Worm (Caenorhabditis elegans): Measurements from ENCODE around the gene Y48G9A.9.

Y48G9A.9 gene

ce11 chrIII:2129991-2130390 is 37.5 kb downstream of the Y48G9A.9 start (continued):
- TF ChIP-seq nhr-232 (tag; optimal IDR thresholded peaks at IDR 0.05), result no peak
- TF ChIP-seq ets-4 (tag; optimal IDR thresholded peaks at IDR 0.05), result no peak

DNA sequence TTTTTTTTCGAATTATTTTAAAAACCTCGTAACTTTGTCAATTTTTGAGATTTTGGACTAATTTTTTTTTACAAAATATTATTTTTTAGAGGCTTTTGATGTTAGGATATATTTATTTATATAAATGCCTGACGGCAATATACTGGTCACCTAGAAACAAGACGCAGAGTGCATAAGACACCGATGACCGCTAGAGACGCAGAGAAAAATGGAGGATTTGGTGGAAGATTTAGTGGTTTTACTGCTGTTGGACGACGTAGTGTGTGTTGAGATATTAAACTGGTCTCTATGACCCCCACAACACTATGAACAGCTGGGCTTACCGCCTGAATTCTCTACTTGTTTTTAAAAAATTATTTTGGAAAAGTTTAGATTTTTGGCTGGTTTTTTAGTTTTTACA is 39.5 kb downstream of the Y48G9A.9 start:
- no peak for TF ChIP-seq lim-6 (tag; optimal IDR thresholded peaks at IDR 0.05)
- TF ChIP-seq madf-2 (tag; optimal IDR thresholded peaks at IDR 0.05), result no peak
- no peak for TF ChIP-seq hlh-13 (GFP tag; optimal IDR thresholded peaks at IDR 0.05)
- TF ChIP-seq unc-55 (GFP tag; optimal IDR thresholded peaks at IDR 0.05), result peak; percentile 63
- TF ChIP-seq gmeb-2 (tag; optimal IDR thresholded peaks at IDR 0.05), result no peak
- TF ChIP-seq nfya-1 (tag; optimal IDR thresholded peaks at IDR 0.05), result peak; percentile 24
- TF ChIP-seq mec-3 (tag; optimal IDR thresholded peaks at IDR 0.05; ENCODE audit: borderline replicate concordance), result no peak
- TF ChIP-seq ceh-24 (tag; optimal IDR thresholded peaks at IDR 0.05), result no peak
- TF ChIP-seq ceh-9 (tag; optimal IDR thresholded peaks at IDR 0.05), result no peak
- TF ChIP-seq nhr-232 (tag; optimal IDR thresholded peaks at IDR 0.05), result no peak
- no peak for TF ChIP-seq hlh-6 (tag; optimal IDR thresholded peaks at IDR 0.05)
- TF ChIP-seq sdc-2 (tag; optimal IDR thresholded peaks at IDR 0.05), result no peak
- TF ChIP-seq pros-1 (tag; optimal IDR thresholded peaks at IDR 0.05), result no peak
- no peak for TF ChIP-seq hlh-15 (tag; optimal IDR thresholded peaks at IDR 0.05)
- no peak for TF ChIP-seq pat-9 (tag; optimal IDR thresholded peaks at IDR 0.05)

DNA sequence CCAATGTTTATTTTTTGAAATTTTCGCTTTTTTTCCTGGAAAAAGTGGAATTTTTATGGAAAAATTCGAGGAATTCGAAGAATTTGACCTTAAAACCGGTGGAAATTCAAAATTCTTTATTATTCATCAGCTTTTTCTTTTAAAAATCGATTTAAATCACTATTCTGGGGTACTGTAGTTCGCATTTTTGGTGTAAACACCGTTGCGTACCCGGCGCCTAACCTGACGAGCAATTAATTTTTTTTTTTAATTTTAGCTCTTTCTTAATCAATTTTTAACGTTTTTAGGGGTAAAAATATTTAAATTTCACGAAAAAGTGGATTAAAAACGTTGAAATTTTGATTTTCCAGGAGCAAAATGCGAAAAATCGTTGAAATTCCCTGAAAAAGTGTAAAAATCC is 41.4 kb downstream of the Y48G9A.9 start:
- TF ChIP-seq nfya-1 (tag; optimal IDR thresholded peaks at IDR 0.05) (no peak), nhr-11 (tag; optimal IDR thresholded peaks at IDR 0.05) (no peak), ceh-19 (GFP tag; optimal IDR thresholded peaks at IDR 0.05) (no peak), C38D4.7 (GFP tag; optimal IDR thresholded peaks at IDR 0.05) (no peak), madf-2 (tag; optimal IDR thresholded peaks at IDR 0.05) (no peak), nhr-232 (tag; optimal IDR thresholded peaks at IDR 0.05) (no peak), unc-42 (tag; optimal IDR thresholded peaks at IDR 0.05) (no peak), hlh-6 (tag; optimal IDR thresholded peaks at IDR 0.05) (no peak), syd-9 (tag; optimal IDR thresholded peaks at IDR 0.05) (no peak), sox-4 (tag; optimal IDR thresholded peaks at IDR 0.05) (no peak), rnt-1 (tag; optimal IDR thresholded peaks at IDR 0.05) (no peak)

DNA sequence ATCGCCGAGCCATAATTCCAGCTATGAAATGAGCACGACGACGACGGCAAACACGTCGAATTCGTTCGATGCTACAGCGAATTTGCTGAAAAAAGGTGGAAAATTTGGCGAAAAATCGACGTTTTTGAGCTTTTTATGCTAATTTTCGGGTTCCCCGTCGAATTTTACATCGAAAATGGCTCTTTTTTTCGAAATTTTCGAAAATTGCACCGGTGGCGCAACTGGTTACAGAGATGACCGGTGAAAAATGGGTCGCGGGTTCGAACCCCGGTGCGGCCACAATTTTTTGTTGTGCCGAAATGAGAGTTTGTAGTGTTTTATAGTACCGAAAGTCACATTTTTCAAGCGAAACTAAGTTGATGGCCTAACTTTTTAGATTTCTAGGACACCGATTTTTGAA is 45.0 kb downstream of the Y48G9A.9 start:
- no peak for TF ChIP-seq T23F11.4 (GFP tag; optimal IDR thresholded peaks at IDR 0.05)
- no peak for TF ChIP-seq ztf-16 (tag; optimal IDR thresholded peaks at IDR 0.05)
- TF ChIP-seq pag-3 (tag; optimal IDR thresholded peaks at IDR 0.05; ENCODE audit: borderline replicate concordance), result no peak
- no peak for TF ChIP-seq ceh-9 (tag; optimal IDR thresholded peaks at IDR 0.05)
- no peak for TF ChIP-seq rnt-1 (tag; optimal IDR thresholded peaks at IDR 0.05)
- TF ChIP-seq ceh-30 (tag; optimal IDR thresholded peaks at IDR 0.05), result no peak
- no peak for TF ChIP-seq ceh-2 (tag; optimal IDR thresholded peaks at IDR 0.05)
- no peak for TF ChIP-seq pha-4 (tag; optimal IDR thresholded peaks at IDR 0.05)
- no peak for TF ChIP-seq fkh-6 (tag; optimal IDR thresholded peaks at IDR 0.05)
- no peak for TF ChIP-seq pqm-1 (tag; optimal IDR thresholded peaks at IDR 0.05)
- TF ChIP-seq ceh-22 (tag; optimal IDR thresholded peaks at IDR 0.05), result no peak
- TF ChIP-seq K09A11.1 (tag; optimal IDR thresholded peaks at IDR 0.05; ENCODE audit: insufficient read depth), result no peak
- no peak for TF ChIP-seq sox-4 (tag; optimal IDR thresholded peaks at IDR 0.05)
- no peak for TF ChIP-seq ets-4 (tag; optimal IDR thresholded peaks at IDR 0.05)
- TF ChIP-seq sox-2 (GFP tag; IDR thresholded peaks at IDR 0.05), result no peak
- TF ChIP-seq tbx-7 (tag; optimal IDR thresholded peaks at IDR 0.05), result no peak
- no peak for TF ChIP-seq nfya-1 (tag; optimal IDR thresholded peaks at IDR 0.05)
- no peak for TF ChIP-seq hlh-15 (tag; optimal IDR thresholded peaks at IDR 0.05)
- TF ChIP-seq syd-9 (tag; optimal IDR thresholded peaks at IDR 0.05), result no peak
